Fruit fly (Drosophila melanogaster) whole organism, embryonic: ENCODE results near the gene CG10300.

ENCODE experiments used
- ATbp ChIP-seq: fragments of 200-800 bp; sonication (Bioruptor generic); optimal IDR thresholded peaks from 2 replicates; lab custom pipeline; 2017; ENCODE audit warnings: missing biosample characterization, mild to moderate bottlenecking, missing genetic modification characterization, missing genetic modification reagents
- Atf6 ChIP-seq: fragments of 200-800 bp; sonication (Bioruptor generic); IDR thresholded peaks from 2 replicates; pipeline ENCODE4 v1.3.6; 2022; ENCODE audit warnings: missing biosample characterization, missing genetic modification characterization
- CG11504 ChIP-seq: fragments of 200-800 bp; sonication (Bioruptor generic); optimal IDR thresholded peaks from 3 replicates; lab custom pipeline; 2019; ENCODE audit warnings: missing biosample characterization, mild to moderate bottlenecking, missing genetic modification characterization, moderate library complexity
- CG12299 ChIP-seq: fragments of 200-800 bp; sonication (Bioruptor generic); optimal IDR thresholded peaks from 2 replicates; lab custom pipeline; 2018; ENCODE audit warnings: missing biosample characterization, mild to moderate bottlenecking, missing genetic modification characterization
- CG13296 ChIP-seq: fragments of 200-800 bp; sonication (Bioruptor generic); optimal IDR thresholded peaks from 3 replicates; lab custom pipeline; 2018; ENCODE audit warnings: missing biosample characterization, mild to moderate bottlenecking, missing genetic modification characterization
- CG13894 ChIP-seq: fragments of 200-800 bp; sonication (Bioruptor generic); optimal IDR thresholded peaks from 3 replicates; lab custom pipeline; 2018; ENCODE audit warnings: missing biosample characterization, mild to moderate bottlenecking, missing genetic modification characterization, moderate library complexity
- CG15011 ChIP-seq: fragments of 200-800 bp; sonication (Bioruptor generic); optimal IDR thresholded peaks from 3 replicates; lab custom pipeline; 2018; ENCODE audit warnings: missing biosample characterization, mild to moderate bottlenecking, missing genetic modification characterization
- CG15514 ChIP-seq: fragments of 200-800 bp; sonication (Bioruptor generic); optimal IDR thresholded peaks from 3 replicates; lab custom pipeline; 2017; ENCODE audit warnings: missing biosample characterization, missing genetic modification characterization, mild to moderate bottlenecking, moderate library complexity, missing genetic modification reagents
- CG17385 ChIP-seq: fragments of 200-800 bp; sonication (Bioruptor generic); optimal IDR thresholded peaks from 3 replicates; lab custom pipeline; 2018; ENCODE audit warnings: missing biosample characterization, mild to moderate bottlenecking, missing genetic modification characterization
- CG2129 ChIP-seq: fragments of 200-800 bp; sonication (Bioruptor generic); IDR thresholded peaks from 2 replicates; pipeline ENCODE4 v1.3.6; 2022; ENCODE audit warnings: missing biosample characterization, missing genetic modification characterization; ENCODE audit not compliant: partially characterized antibody
- CG3995 ChIP-seq: fragments of 200-800 bp; sonication (Bioruptor generic); optimal IDR thresholded peaks from 3 replicates; lab custom pipeline; 2016; ENCODE audit warnings: missing biosample characterization, missing genetic modification characterization
- CG4328 ChIP-seq: fragments of 200-800 bp; sonication (Bioruptor generic); optimal IDR thresholded peaks from 3 replicates; lab custom pipeline; 2017; ENCODE audit warnings: missing biosample characterization, missing genetic modification reagents, missing genetic modification characterization
- CG6683 ChIP-seq: fragments of 200-800 bp; sonication (Bioruptor generic); optimal IDR thresholded peaks from 2 replicates; lab custom pipeline; 2017; ENCODE audit warnings: missing biosample characterization, mild to moderate bottlenecking, missing genetic modification characterization, missing genetic modification reagents
- CG7786 ChIP-seq: fragments of 200-800 bp; sonication (Bioruptor generic); optimal IDR thresholded peaks from 2 replicates; lab custom pipeline; 2016; ENCODE audit warnings: missing biosample characterization, missing genetic modification characterization
- CG7987 ChIP-seq: fragments of 200-800 bp; sonication (Bioruptor generic); optimal IDR thresholded peaks from 2 replicates; lab custom pipeline; 2018; ENCODE audit warnings: missing biosample characterization, mild to moderate bottlenecking, missing genetic modification characterization, moderate library complexity
- CrebB ChIP-seq: fragments of 200-800 bp; sonication (Bioruptor generic); optimal IDR thresholded peaks from 3 replicates; lab custom pipeline; 2018; ENCODE audit warnings: missing biosample characterization, mild to moderate bottlenecking, missing genetic modification characterization
- D19B ChIP-seq: fragments of 200-800 bp; sonication (Bioruptor generic); optimal IDR thresholded peaks from 2 replicates; lab custom pipeline; 2017; ENCODE audit warnings: missing biosample characterization, mild to moderate bottlenecking, missing genetic modification characterization
- ERR ChIP-seq: fragments of 200-800 bp; sonication (Bioruptor generic); optimal IDR thresholded peaks from 2 replicates; lab custom pipeline; 2016; ENCODE audit warnings: missing biosample characterization, missing genetic modification characterization
- Fer1 ChIP-seq: fragments of 200-800 bp; sonication (Bioruptor generic); optimal IDR thresholded peaks from 2 replicates; lab custom pipeline; 2017; ENCODE audit warnings: missing biosample characterization, mild to moderate bottlenecking, missing genetic modification characterization
- Fer2 ChIP-seq: fragments of 200-800 bp; sonication (Bioruptor generic); optimal IDR thresholded peaks from 2 replicates; lab custom pipeline; 2018; ENCODE audit warnings: missing biosample characterization, mild to moderate bottlenecking, missing genetic modification characterization, moderate library complexity
- HHEX ChIP-seq: fragments of 200-800 bp; sonication (Bioruptor generic); optimal IDR thresholded peaks from 3 replicates; lab custom pipeline; 2017; ENCODE audit warnings: missing biosample characterization, mild to moderate bottlenecking, missing genetic modification characterization, missing genetic modification reagents
- HLHmδ ChIP-seq: fragments of 200-800 bp; sonication (Bioruptor generic); optimal IDR thresholded peaks from 2 replicates; lab custom pipeline; 2018; ENCODE audit warnings: missing biosample characterization, mild to moderate bottlenecking, missing genetic modification characterization, moderate library complexity
- HmgZ ChIP-seq: fragments of 200-800 bp; sonication (Bioruptor generic); optimal IDR thresholded peaks from 2 replicates; lab custom pipeline; 2018; ENCODE audit warnings: missing biosample characterization, mild to moderate bottlenecking, missing genetic modification characterization
- Hr51 ChIP-seq, 2 experiments: fragments of 200-800 bp; sonication (Bioruptor generic); optimal IDR thresholded peaks; 2 replicates in 1 of 2; 3 replicates in 1 of 2; lab custom pipeline; 2016 to 2018; ENCODE audit warnings: missing biosample characterization in 2 of 2, missing genetic modification characterization in 2 of 2, mild to moderate bottlenecking in 1 of 2, moderate library complexity in 1 of 2
- Med ChIP-seq: fragments of 200-800 bp; sonication (Bioruptor generic); peaks from one replicate; lab custom pipeline; 2016; ENCODE audit warnings: missing biosample characterization, missing genetic modification characterization, mild to moderate bottlenecking, inconsistent platforms, moderate library complexity
- Spps ChIP-seq: fragments of 200-800 bp; sonication (Bioruptor generic); optimal IDR thresholded peaks from 2 replicates; lab custom pipeline; 2018; ENCODE audit warnings: missing biosample characterization, mild to moderate bottlenecking, missing genetic modification characterization
- Taf1 ChIP-seq: fragments of 200-800 bp; sonication (Bioruptor generic); IDR thresholded peaks from 2 replicates; pipeline ENCODE4 v1.3.6; 2022; ENCODE audit warnings: missing biosample characterization, missing genetic modification characterization
- Vsx1 ChIP-seq: fragments of 200-800 bp; sonication (Bioruptor generic); optimal IDR thresholded peaks from 2 replicates; lab custom pipeline; 2017; ENCODE audit warnings: missing biosample characterization, mild to moderate bottlenecking, missing genetic modification characterization, missing genetic modification reagents
- Xrp1 ChIP-seq: fragments of 200-800 bp; sonication (Bioruptor generic); IDR thresholded peaks from 2 replicates; pipeline ENCODE4 v1.3.6; 2022; ENCODE audit warnings: missing biosample characterization, missing genetic modification characterization
- al ChIP-seq: fragments of 200-800 bp; sonication (Bioruptor generic); IDR thresholded peaks from 2 replicates; pipeline ENCODE4 v1.3.6; 2022; ENCODE audit warnings: missing biosample characterization, missing genetic modification characterization
- bab2 ChIP-seq: fragments of 200-800 bp; sonication (Bioruptor generic); optimal IDR thresholded peaks from 2 replicates; lab custom pipeline; 2016; ENCODE audit warnings: missing biosample characterization, missing genetic modification characterization
- caup ChIP-seq: fragments of 200-800 bp; sonication (Bioruptor generic); optimal IDR thresholded peaks from 3 replicates; lab custom pipeline; 2017; ENCODE audit warnings: missing biosample characterization, mild to moderate bottlenecking, missing genetic modification characterization, moderate library complexity; ENCODE audit not compliant: severe bottlenecking
- chinmo ChIP-seq: fragments of 200-800 bp; sonication (Bioruptor generic); IDR thresholded peaks from 4 replicates; pipeline ENCODE4 v1.3.6; 2022; ENCODE audit warnings: missing biosample characterization, missing genetic modification characterization; ENCODE audit not compliant: partially characterized antibody
- cwo ChIP-seq: fragments of 200-800 bp; sonication (Bioruptor generic); optimal IDR thresholded peaks from 3 replicates; lab custom pipeline; 2017; ENCODE audit warnings: missing biosample characterization, missing genetic modification characterization, mild to moderate bottlenecking, moderate library complexity, missing genetic modification reagents
- dpn ChIP-seq, 2 experiments: fragments of 200-800 bp; sonication (Bioruptor generic); optimal IDR thresholded peaks; 3 replicates each; lab custom pipeline; 2016; ENCODE audit warnings: missing biosample characterization in 2 of 2, missing genetic modification characterization in 2 of 2
- ems ChIP-seq: fragments of 200-800 bp; sonication (Bioruptor generic); optimal IDR thresholded peaks from 3 replicates; lab custom pipeline; 2016; ENCODE audit warnings: missing biosample characterization, missing genetic modification characterization
- gem ChIP-seq: fragments of 200-800 bp; sonication (Bioruptor generic); optimal IDR thresholded peaks from 2 replicates; lab custom pipeline; 2019; ENCODE audit warnings: missing biosample characterization, mild to moderate bottlenecking, missing genetic modification characterization, moderate library complexity
- grn ChIP-seq: fragments of 200-800 bp; sonication (Bioruptor generic); optimal IDR thresholded peaks from 3 replicates; lab custom pipeline; 2017; ENCODE audit warnings: missing biosample characterization, missing genetic modification characterization
- mirr ChIP-seq: fragments of 200-800 bp; sonication (Bioruptor generic); optimal IDR thresholded peaks from 3 replicates; lab custom pipeline; 2018; ENCODE audit warnings: missing biosample characterization, mild to moderate bottlenecking, missing genetic modification characterization
- nau ChIP-seq: fragments of 200-800 bp; sonication (Bioruptor generic); optimal IDR thresholded peaks from 3 replicates; lab custom pipeline; 2017; ENCODE audit warnings: missing biosample characterization, mild to moderate bottlenecking, missing genetic modification characterization, missing genetic modification reagents
- odd ChIP-seq: fragments of 200-800 bp; sonication (Bioruptor generic); optimal IDR thresholded peaks from 2 replicates; lab custom pipeline; 2017; ENCODE audit warnings: missing biosample characterization, mild to moderate bottlenecking, missing genetic modification characterization
- ssp ChIP-seq: fragments of 200-800 bp; sonication (Bioruptor generic); IDR thresholded peaks from 2 replicates; pipeline ENCODE4 v1.3.6; 2022; ENCODE audit warnings: missing biosample characterization, missing genetic modification characterization
- tgo ChIP-seq: fragments of 200-800 bp; sonication (Bioruptor generic); IDR thresholded peaks from 3 replicates; pipeline ENCODE4 v1.3.6; 2022; ENCODE audit warnings: missing biosample characterization, missing genetic modification characterization
- tll ChIP-seq, 2 experiments: fragments of 200-800 bp in 1 of 2; fragments of >200 bp in 1 of 2; sonication (Bioruptor generic) in 1 of 2; optimal IDR thresholded peaks; 2 replicates each; lab custom pipeline; 2017 to 2019; ENCODE audit warnings: missing biosample characterization in 2 of 2, missing genetic modification characterization in 2 of 2, mild to moderate bottlenecking in 1 of 2, moderate library complexity in 1 of 2
- trem ChIP-seq: fragments of 200-800 bp; optimal IDR thresholded peaks from 3 replicates; lab custom pipeline; 2019; ENCODE audit warnings: missing biosample characterization, mild to moderate bottlenecking, missing genetic modification characterization, moderate library complexity
- trh ChIP-seq: fragments of 200-800 bp; sonication (Bioruptor generic); optimal IDR thresholded peaks from 2 replicates; lab custom pipeline; 2016; ENCODE audit warnings: missing biosample characterization, missing genetic modification characterization
- ttk ChIP-seq: fragments of 200-800 bp; sonication (Bioruptor generic); IDR thresholded peaks from 2 replicates; pipeline ENCODE4 v2.1.2; 2022; ENCODE audit warnings: missing biosample characterization, missing genetic modification characterization
- wdn ChIP-seq: fragments of 200-800 bp; sonication (Bioruptor generic); IDR thresholded peaks from 2 replicates; pipeline ENCODE4 v1.3.6; 2022; ENCODE audit warnings: missing biosample characterization, missing genetic modification characterization
- wek ChIP-seq: fragments of 200-800 bp; sonication (Bioruptor generic); optimal IDR thresholded peaks from 3 replicates; lab custom pipeline; 2018; ENCODE audit warnings: missing biosample characterization, mild to moderate bottlenecking, missing genetic modification characterization, moderate library complexity

Gene CG10300

DNA sequence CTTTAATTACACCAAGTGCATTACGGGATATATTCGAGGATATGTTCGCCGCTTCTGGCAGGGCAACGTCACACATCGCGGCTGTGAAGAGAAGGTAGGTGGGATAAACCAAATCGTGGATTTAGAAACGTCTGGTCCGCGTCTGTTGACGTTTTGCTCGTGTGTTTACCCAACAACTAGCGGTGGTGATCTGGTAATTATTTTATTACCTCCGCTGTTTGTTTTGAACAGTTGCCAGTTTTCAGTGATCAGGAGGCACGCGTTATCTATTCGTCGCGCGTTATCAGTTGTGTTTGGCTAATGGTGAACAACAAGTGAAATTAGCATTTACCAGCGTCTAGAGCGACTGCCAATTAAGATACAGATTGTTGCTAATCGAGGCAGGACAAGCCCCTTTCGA is 17.7 kb downstream of the CG10300 start (continued):
- TF ChIP-seq odd (peak; percentile 64), HLHmδ (GFP tag; lab: Kevin White, UChicago) (peak; percentile 56), CG7987 (peak; percentile 65), D19B (GFP tag; lab: Kevin White, UChicago) (peak; percentile 21), tgo (GFP tag; lab: Robert Waterston, UW) (no peak), ems (peak; percentile 26), gem (tag; lab: Kevin White, UChicago) (peak; percentile 9), HmgZ (peak; percentile 57), dpn (GFP tag; optimal IDR thresholded peaks at IDR 0.05; lab: Kevin White, UChicago) (peak in 1 of 2 experiments; percentile 26), Spps (tag; lab: Kevin White, UChicago) (no peak), CG3995 (GFP tag; lab: Kevin White, UChicago) (peak; percentile 16), ssp (GFP tag; lab: Robert Waterston, UW) (no peak), Taf1 (GFP tag; lab: Robert Waterston, UW) (no peak), Hr51 (GFP tag; optimal IDR thresholded peaks at IDR 0.05; lab: Kevin White, UChicago) (peak in 1 of 2 experiments; percentile 12), chinmo (GFP tag; lab: Robert Waterston, UW) (0 out of 4 replicates have a peak, but pooled peaks have one; percentile 17), caup (peak; percentile 78), trem (tag; lab: Kevin White, UChicago) (no peak), tll (GFP tag; optimal IDR thresholded peaks at IDR 0.05; lab: Kevin White, UChicago) (peak in 1 of 2 experiments; percentile 74), Vsx1 (peak; percentile 41), mirr (GFP tag; lab: Kevin White, UChicago) (peak; percentile 89), CG15514 (GFP tag; lab: Kevin White, UChicago) (peak; percentile 62), bab2 (GFP tag; lab: Kevin White, UChicago) (no peak), CG4328 (GFP tag; lab: Kevin White, UChicago) (peak; percentile 54), CG15011 (peak; percentile 24), ERR (GFP tag; lab: Kevin White, UChicago) (peak; percentile 7), Fer1 (GFP tag; lab: Kevin White, UChicago) (peak; percentile 82), ttk (GFP tag; lab: Robert Waterston, UW) (no peak), grn (GFP tag; lab: Kevin White, UChicago) (peak; percentile 43), CG7786 (GFP tag; lab: Kevin White, UChicago) (peak; percentile 34), Med (GFP tag; lab: Kevin White, UChicago) (peak; percentile 87), CG17385 (GFP tag; lab: Kevin White, UChicago) (peak; percentile 45), Xrp1 (GFP tag; lab: Robert Waterston, UW) (peak; percentile 53; the same call in 1 of the 2 replicates), CG6683 (GFP tag; lab: Kevin White, UChicago) (peak; percentile 39), Fer2 (tag; lab: Kevin White, UChicago) (peak; percentile 24), al (no peak), CG2129 (GFP tag; lab: Robert Waterston, UW) (no peak), CG11504 (tag; lab: Kevin White, UChicago) (no peak), cwo (GFP tag; lab: Kevin White, UChicago) (peak; percentile 27), ATbp (GFP tag; lab: Kevin White, UChicago) (peak; percentile 54), wdn (GFP tag; lab: Robert Waterston, UW) (0 out of 2 replicates have a peak, but pooled peaks have one; percentile 8), Atf6 (GFP tag; lab: Robert Waterston, UW) (peak; percentile 70; the same call in 1 of the 2 replicates), trh (GFP tag; lab: Kevin White, UChicago) (no peak), CG13894 (tag; lab: Kevin White, UChicago) (peak; percentile 73), CrebB (tag; lab: Kevin White, UChicago) (peak; percentile 66), wek (GFP tag; lab: Kevin White, UChicago) (peak; percentile 62), nau (GFP tag; lab: Kevin White, UChicago) (peak; percentile 38), CG13296 (GFP tag; lab: Kevin White, UChicago) (peak; percentile 81), HHEX (GFP tag; lab: Kevin White, UChicago) (peak; percentile 60), CG12299 (tag; lab: Kevin White, UChicago) (peak; percentile 15)
